Worm (Caenorhabditis elegans): Measurements from ENCODE around the gene str-67.

ce11 chrV:1021456-1021855 is 42.9 kb downstream of the str-67 start:
- TF ChIP-seq lin-13 (GFP tag; optimal IDR thresholded peaks at IDR 0.05) (no peak), snpc-4 (tag; optimal IDR thresholded peaks at IDR 0.05) (no peak), sptf-1 (tag; optimal IDR thresholded peaks at IDR 0.05) (no peak), ceh-82 (tag; optimal IDR thresholded peaks at IDR 0.05) (no peak), sup-37 (GFP tag; optimal IDR thresholded peaks at IDR 0.05) (no peak), C04F5.9 (tag; optimal IDR thresholded peaks at IDR 0.05) (no peak), skn-1 (tag; optimal IDR thresholded peaks at IDR 0.05) (no peak), zag-1 (tag; optimal IDR thresholded peaks at IDR 0.05) (no peak), tbx-2 (tag; optimal IDR thresholded peaks at IDR 0.05) (no peak), nhr-11 (tag; optimal IDR thresholded peaks at IDR 0.05) (no peak), lin-39 (tag; optimal IDR thresholded peaks at IDR 0.05) (no peak), nhr-12 (tag; optimal IDR thresholded peaks at IDR 0.05) (no peak), tlp-1 (tag; optimal IDR thresholded peaks at IDR 0.05) (no peak)

Data from whole organism, L1 larva.